Worm (Caenorhabditis elegans) whole organism, L4/young adult: ENCODE data around the gene twk-34.

Experiments
- W03F9.2 ChIP-seq: fragments of 150-350 bp; optimal IDR thresholded peaks from 2 replicates; lab custom pipeline; 2014; ENCODE audit warnings: missing biosample characterization, missing genetic modification characterization
- dao-5 ChIP-seq: sonication (generic microtip); optimal IDR thresholded peaks from 2 replicates; lab custom pipeline; 2016; ENCODE audit warnings: missing genotype, missing genetic modification characterization, moderate library complexity, missing compliant biosample characterization
- him-1 ChIP-seq: sonication (generic microtip); optimal IDR thresholded peaks from 2 replicates; lab custom pipeline; 2016; ENCODE audit warnings: missing genotype, missing genetic modification reagents, missing genetic modification characterization, missing compliant biosample characterization

twk-34 gene

ce11 chrV:15689952-15690351 lies 14.8 kb upstream of the twk-34 start, which contains the start of gene nhr-268:
Gene nhr-268, plus strand, starts transcription at chrV:15690252.
- no peak for TF ChIP-seq W03F9.2 (tag; lab: Kevin White, UChicago)
- TF ChIP-seq dao-5 (tag; lab: Kevin White, UChicago) = no peak
- TF ChIP-seq him-1 = no peak

DNA sequence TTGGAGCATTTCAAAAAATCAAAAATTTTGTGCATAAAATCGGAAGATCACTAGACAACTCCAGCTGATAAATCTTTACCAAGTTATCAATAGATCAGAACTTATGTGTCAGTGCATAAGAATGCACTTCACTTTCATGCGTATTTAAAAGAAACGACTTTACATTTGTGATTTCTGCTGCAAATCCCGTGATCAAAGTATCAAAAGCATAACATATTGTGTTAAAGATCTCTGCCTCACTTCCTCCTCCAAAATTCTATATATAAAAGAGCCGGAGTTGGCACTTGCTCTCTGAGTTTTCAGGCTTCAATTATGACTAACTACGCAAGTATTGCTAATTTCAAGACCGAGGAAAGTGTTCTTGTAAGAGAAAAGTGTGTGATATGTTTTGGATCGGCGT lies 11.1 kb upstream of the twk-34 start, which contains the start of gene nhr-198:
TSS of gene nhr-198 (plus strand) at position 313 of the 400 bp plus-strand sequence.
- TF ChIP-seq him-1 = no peak
- no peak for TF ChIP-seq W03F9.2 (tag; lab: Kevin White, UChicago)
- no peak for TF ChIP-seq dao-5 (tag; lab: Kevin White, UChicago)

DNA sequence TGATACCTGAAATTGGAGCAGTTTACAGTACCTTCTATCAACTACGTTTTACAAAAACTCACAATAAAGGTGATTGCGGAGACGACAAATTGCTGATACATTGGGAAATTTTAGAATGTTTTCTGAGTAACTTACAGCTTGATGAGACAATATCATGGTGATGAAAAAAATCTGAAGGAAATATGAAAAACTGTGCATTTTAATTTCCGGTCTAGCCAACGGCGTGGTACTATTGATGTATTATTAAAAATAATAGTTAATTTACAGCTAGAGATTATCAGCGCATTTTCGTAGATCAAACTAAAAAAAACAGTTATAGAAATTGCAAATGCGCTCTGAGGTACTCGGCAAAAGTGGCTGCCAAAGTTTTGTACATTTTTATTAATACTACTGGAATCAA lies 6.7 kb upstream of the twk-34 start, which contains the start of gene srx-29:
TSS of gene srx-29 (minus strand) at position 101 of the 400 bp plus-strand sequence.
- TF ChIP-seq dao-5 (tag; lab: Kevin White, UChicago) (no peak), him-1 (no peak), W03F9.2 (tag; lab: Kevin White, UChicago) (no peak)

DNA sequence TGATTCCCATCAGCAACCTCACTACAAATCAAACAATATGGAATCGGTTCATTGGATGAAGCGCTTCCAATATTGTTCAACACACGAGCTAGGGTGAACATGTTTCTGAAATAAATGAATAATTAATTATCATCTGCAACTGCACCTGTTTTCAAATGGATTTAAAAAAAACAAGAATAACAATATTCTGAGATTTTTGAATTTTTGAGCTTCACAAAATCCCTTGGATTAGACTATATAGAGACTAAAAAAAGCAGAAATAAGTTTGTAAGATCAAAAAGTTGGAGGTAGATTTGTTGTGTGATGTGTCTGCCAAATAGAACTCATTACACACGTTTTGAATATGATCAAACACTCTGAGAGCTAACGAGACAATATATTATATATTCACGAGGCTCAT lies 5.0 kb upstream of the twk-34 start, which contains the start of gene nhr-199:
TSS of gene nhr-199 (minus strand) at position 101 of the 400 bp plus-strand sequence.
- TF ChIP-seq W03F9.2 (tag; lab: Kevin White, UChicago) (no peak), him-1 (no peak), dao-5 (tag; lab: Kevin White, UChicago) (no peak)

ce11 chrV:15702263-15702662 lies 2.5 kb upstream of the twk-34 start, which contains the start of gene nhr-53:
Gene nhr-53, minus strand, starts transcription at chrV:15702363.
- TF ChIP-seq W03F9.2 (tag; lab: Kevin White, UChicago) (no peak), dao-5 (tag; lab: Kevin White, UChicago) (no peak), him-1 (no peak)

DNA sequence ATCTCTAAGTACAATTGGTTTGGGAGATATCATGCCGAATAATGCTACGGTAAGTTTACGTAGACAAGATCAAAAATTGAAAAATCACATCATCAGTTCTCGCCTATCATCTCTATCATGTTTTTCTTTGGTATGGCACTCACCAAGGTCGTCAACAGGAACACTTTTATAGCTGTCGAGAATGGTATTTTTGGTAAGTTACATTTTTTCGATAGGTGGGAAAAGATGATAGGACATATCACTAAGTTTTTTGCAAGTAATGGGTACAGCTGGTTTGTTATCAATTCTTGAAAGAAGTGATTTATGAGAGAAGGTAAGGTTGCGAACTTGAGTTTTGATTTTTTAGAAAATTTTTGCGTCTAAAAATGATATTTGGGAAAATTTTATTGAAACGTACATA lies 3.2 kb downstream of the twk-34 start:
- TF ChIP-seq him-1 (no peak), W03F9.2 (tag; lab: Kevin White, UChicago) (no peak), dao-5 (tag; lab: Kevin White, UChicago) (no peak)

DNA sequence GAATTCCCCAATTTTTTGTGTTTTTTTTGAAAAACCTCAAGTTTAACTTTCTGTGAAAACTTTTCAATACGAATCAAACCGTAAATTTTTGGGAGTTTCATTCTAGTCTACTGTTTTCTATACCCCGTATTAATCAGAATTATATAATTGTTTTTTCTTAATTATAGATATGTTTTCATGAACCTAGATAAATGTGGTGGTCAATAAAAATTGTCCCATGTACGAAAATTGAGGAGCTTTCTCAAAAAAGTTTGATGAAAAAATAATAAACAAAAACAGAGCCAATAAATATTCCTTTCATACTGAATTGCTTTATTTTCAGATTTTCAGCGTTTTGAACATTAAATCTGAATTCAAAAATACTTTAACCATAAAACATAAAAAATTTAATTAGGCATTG lies 5.6 kb downstream of the twk-34 start, which contains the start of gene Y6E2A.1:
TSS of gene Y6E2A.1 (minus strand) at position 101 of the 400 bp plus-strand sequence.
- TF ChIP-seq him-1 (no peak), dao-5 (tag; lab: Kevin White, UChicago) (no peak), W03F9.2 (tag; lab: Kevin White, UChicago) (no peak)

- TF ChIP-seq W03F9.2 (tag; lab: Kevin White, UChicago) = no peak
- TF ChIP-seq dao-5 (tag; lab: Kevin White, UChicago) = no peak
- no peak for TF ChIP-seq him-1
Measured at ce11 chrV:15711898-15712297, 7.1 kb downstream of the twk-34 start, which contains the start of gene str-101. Gene str-101, minus strand, starts transcription at chrV:15711998.

ce11 chrV:15712385-15712784 lies 7.6 kb downstream of the twk-34 start:
- TF ChIP-seq him-1 = no peak
- no peak for TF ChIP-seq W03F9.2 (tag; lab: Kevin White, UChicago)
- TF ChIP-seq dao-5 (tag; lab: Kevin White, UChicago) = no peak

ce11 chrV:15715636-15716035 lies 10.9 kb downstream of the twk-34 start:
- TF ChIP-seq dao-5 (tag; lab: Kevin White, UChicago) (no peak), W03F9.2 (tag; lab: Kevin White, UChicago) (no peak)

ce11 chrV:15716679-15717078 lies 11.9 kb downstream of the twk-34 start, which contains the start of gene Y6E2A.4:
Gene Y6E2A.4, minus strand, starts transcription at chrV:15716779.
- TF ChIP-seq dao-5 (tag; lab: Kevin White, UChicago) (no peak), W03F9.2 (tag; lab: Kevin White, UChicago) (no peak), him-1 (no peak)

DNA sequence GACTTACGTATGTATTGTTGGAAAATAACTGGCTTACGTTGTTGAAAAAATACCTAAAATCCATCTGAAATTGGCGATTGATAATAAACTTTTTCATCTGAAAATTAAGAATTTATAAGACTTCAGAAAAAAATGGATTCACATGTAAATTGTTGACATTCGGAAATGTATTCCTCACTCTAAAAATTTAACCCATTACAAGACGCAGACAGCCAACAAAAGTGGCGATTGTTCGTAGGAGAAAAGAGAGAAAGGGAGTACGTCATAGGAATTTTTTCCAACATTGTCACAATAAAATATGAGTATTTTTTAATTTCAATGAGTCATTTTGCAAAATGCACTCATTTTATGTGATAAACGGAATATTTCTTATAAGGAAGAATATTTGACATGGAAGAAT lies 13.8 kb downstream of the twk-34 start, which contains the start of gene Y6E2A.5:
TSS of gene Y6E2A.5 (minus strand) at position 101 of the 400 bp plus-strand sequence.
- TF ChIP-seq W03F9.2 (tag; lab: Kevin White, UChicago) (no peak), him-1 (no peak), dao-5 (tag; lab: Kevin White, UChicago) (no peak)

DNA sequence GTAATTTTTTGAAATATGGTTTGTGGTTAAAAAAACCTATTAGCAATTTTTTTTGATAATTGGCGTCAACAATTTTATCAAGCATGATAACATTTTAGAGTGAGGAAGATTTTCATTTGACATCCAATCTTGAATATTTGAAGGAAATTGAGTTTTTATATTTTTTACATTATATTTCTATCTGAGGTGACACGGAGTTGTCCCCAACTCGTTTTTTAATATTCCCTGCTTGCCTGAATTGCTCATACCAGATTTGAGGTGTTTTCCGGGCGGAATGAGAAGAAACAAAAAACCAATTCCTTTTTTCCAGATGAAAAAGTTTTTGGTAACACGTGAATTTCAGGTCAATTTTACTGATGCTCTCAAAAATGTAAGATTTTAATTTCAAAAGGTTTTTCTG lies 14.8 kb downstream of the twk-34 start, which contains the start of gene Y6E2A.7:
TSS of gene Y6E2A.7 (plus strand) at position 301 of the 400 bp plus-strand sequence.
- TF ChIP-seq W03F9.2 (tag; lab: Kevin White, UChicago) (no peak), him-1 (no peak), dao-5 (tag; lab: Kevin White, UChicago) (no peak)

DNA sequence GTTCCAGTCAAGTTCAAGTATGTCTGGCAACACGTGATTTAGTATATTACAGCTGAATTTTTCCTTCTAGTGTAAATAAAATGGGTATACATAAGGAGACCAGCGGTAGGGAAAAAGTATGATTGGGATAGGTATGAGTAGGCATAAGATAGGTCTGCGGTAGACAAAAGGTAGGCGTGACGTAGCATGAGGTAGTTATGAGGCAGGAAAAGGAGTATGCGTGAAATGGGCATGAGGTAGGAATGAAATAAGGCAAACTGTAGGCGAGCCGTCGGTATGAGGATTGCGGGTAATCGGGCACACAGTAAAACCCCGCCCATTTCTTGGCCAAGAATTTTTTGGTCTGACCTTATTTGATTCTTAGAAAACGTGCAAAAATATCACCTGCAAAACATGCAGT lies 16.7 kb downstream of the twk-34 start:
- TF ChIP-seq dao-5 (tag; lab: Kevin White, UChicago) (no peak), W03F9.2 (tag; lab: Kevin White, UChicago) (no peak)

DNA sequence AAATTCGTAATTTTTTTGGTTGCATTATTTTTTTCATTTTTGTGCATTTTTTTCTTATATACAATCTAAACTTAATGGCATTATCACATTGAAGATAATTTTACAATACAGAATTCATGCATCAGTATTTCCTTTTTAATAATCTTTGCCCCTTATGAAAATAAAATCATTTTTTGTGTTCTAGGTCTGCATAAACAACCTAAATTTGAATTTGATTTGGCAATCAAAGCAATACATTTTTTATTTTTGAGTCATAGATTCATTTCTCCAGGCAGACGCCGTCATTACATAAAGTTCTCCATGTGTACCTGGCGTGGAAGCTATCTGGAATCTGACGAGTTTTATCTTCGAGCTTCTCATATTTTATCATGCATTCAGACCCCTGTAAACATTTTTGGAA lies 17.1 kb downstream of the twk-34 start, which contains the start of gene srh-140:
TSS of gene srh-140 (plus strand) at position 301 of the 400 bp plus-strand sequence.
- TF ChIP-seq dao-5 (tag; lab: Kevin White, UChicago) (no peak), him-1 (no peak), W03F9.2 (tag; lab: Kevin White, UChicago) (no peak)
